Fruit fly (Drosophila melanogaster) whole organism, prepupa: Measurements from ENCODE around the gene CG31141.

Experiments
- Blimp-1 ChIP-seq: fragments of 200-800 bp; sonication (Bioruptor generic); optimal IDR thresholded peaks from 3 replicates; lab custom pipeline; 2017; ENCODE audit warnings: missing biosample characterization, missing genetic modification characterization, mild to moderate bottlenecking, moderate library complexity, missing genetic modification reagents
- CG10631 ChIP-seq: fragments of 200-800 bp; sonication (Bioruptor generic); optimal IDR thresholded peaks from 2 replicates; lab custom pipeline; 2016; ENCODE audit warnings: missing biosample characterization, missing genetic modification characterization
- CG10669 ChIP-seq: fragments of 200-800 bp; sonication (Bioruptor generic); optimal IDR thresholded peaks from 3 replicates; lab custom pipeline; 2018; ENCODE audit warnings: missing biosample characterization, mild to moderate bottlenecking, missing genetic modification characterization, moderate library complexity
- CG11294 ChIP-seq: fragments of 200-800 bp; sonication (Bioruptor generic); IDR thresholded peaks from 2 replicates; pipeline ENCODE4 v1.3.6; 2022; ENCODE audit warnings: missing biosample characterization, missing genetic modification characterization
- CG11762 ChIP-seq: fragments of 200-800 bp; sonication (Bioruptor generic); optimal IDR thresholded peaks from 3 replicates; lab custom pipeline; 2016; ENCODE audit warnings: missing biosample characterization, missing genetic modification characterization; ENCODE audit not compliant: insufficient read depth
- CG11902 ChIP-seq: fragments of 200-800 bp; sonication (Bioruptor generic); optimal IDR thresholded peaks from 3 replicates; lab custom pipeline; 2016; ENCODE audit warnings: missing biosample characterization, missing genetic modification characterization
- CG15336 ChIP-seq: fragments of 200-800 bp; sonication (Bioruptor generic); IDR thresholded peaks from 2 replicates; pipeline ENCODE4 v1.3.6; 2022; ENCODE audit warnings: missing biosample characterization, missing genetic modification characterization
- CG1621 ChIP-seq: fragments of 200-800 bp; sonication (Bioruptor generic); optimal IDR thresholded peaks from 3 replicates; lab custom pipeline; 2018; ENCODE audit warnings: missing biosample characterization, mild to moderate bottlenecking, missing genetic modification characterization
- CG3032 ChIP-seq: fragments of 200-800 bp; optimal IDR thresholded peaks from 2 replicates; lab custom pipeline; 2019; ENCODE audit warnings: missing biosample characterization, mild to moderate bottlenecking, missing genetic modification characterization, moderate library complexity
- CG31627 ChIP-seq: fragments of 200-800 bp; sonication (Bioruptor generic); optimal IDR thresholded peaks from 3 replicates; lab custom pipeline; 2016; ENCODE audit warnings: missing biosample characterization, missing genetic modification characterization
- CG32006 ChIP-seq: fragments of 200-800 bp; sonication (Bioruptor generic); optimal IDR thresholded peaks from 3 replicates; lab custom pipeline; 2017; ENCODE audit warnings: missing biosample characterization, mild to moderate bottlenecking, missing genetic modification characterization
- CG3919 ChIP-seq: fragments of 200-800 bp; sonication (Bioruptor generic); optimal IDR thresholded peaks from 3 replicates; lab custom pipeline; 2016; ENCODE audit warnings: missing biosample characterization, missing genetic modification characterization
- CG4318 ChIP-seq: fragments of 200-800 bp; sonication (Bioruptor generic); optimal IDR thresholded peaks from 3 replicates; lab custom pipeline; 2017; ENCODE audit warnings: missing biosample characterization, mild to moderate bottlenecking, missing genetic modification characterization
- CG6276 ChIP-seq: fragments of 200-800 bp; sonication (Bioruptor generic); optimal IDR thresholded peaks from 2 replicates; lab custom pipeline; 2017; ENCODE audit warnings: missing biosample characterization, mild to moderate bottlenecking, missing genetic modification characterization
- CG6792 ChIP-seq: fragments of 200-800 bp; sonication (Bioruptor generic); optimal IDR thresholded peaks from 3 replicates; lab custom pipeline; 2016; ENCODE audit warnings: missing biosample characterization, missing genetic modification characterization
- CG6854 ChIP-seq: fragments of 200-800 bp; sonication (Bioruptor generic); optimal IDR thresholded peaks from 2 replicates; lab custom pipeline; 2017; ENCODE audit warnings: missing biosample characterization, mild to moderate bottlenecking, missing genetic modification characterization
- CG8119 ChIP-seq: fragments of 200-800 bp; sonication (Bioruptor generic); IDR thresholded peaks from 3 replicates; pipeline ENCODE4 v1.3.6; 2022; ENCODE audit warnings: missing biosample characterization, missing genetic modification characterization
- CG8319 ChIP-seq: fragments of 200-800 bp; sonication (Bioruptor generic); optimal IDR thresholded peaks from 3 replicates; lab custom pipeline; 2016; ENCODE audit warnings: missing biosample characterization, missing genetic modification characterization
- CG9139 ChIP-seq: fragments of 200-800 bp; sonication (Bioruptor generic); optimal IDR thresholded peaks from 3 replicates; lab custom pipeline; 2017; ENCODE audit warnings: missing biosample characterization, mild to moderate bottlenecking, missing genetic modification characterization
- Eip75B ChIP-seq: fragments of 200-800 bp; sonication (Bioruptor generic); optimal IDR thresholded peaks from 3 replicates; lab custom pipeline; 2016; ENCODE audit warnings: missing biosample characterization, missing genetic modification characterization
- Eip78C ChIP-seq: fragments of 200-800 bp; sonication (Bioruptor generic); peaks from one replicate; lab custom pipeline; 2016; ENCODE audit warnings: missing biosample characterization, missing genetic modification characterization
- Eip93F ChIP-seq: fragments of 200-800 bp; sonication (Bioruptor generic); optimal IDR thresholded peaks from 2 replicates; lab custom pipeline; 2016; ENCODE audit warnings: missing biosample characterization, mild to moderate bottlenecking, missing genetic modification characterization
- Ets21C ChIP-seq: fragments of 200-800 bp; sonication (Bioruptor generic); optimal IDR thresholded peaks from 3 replicates; lab custom pipeline; 2016; ENCODE audit warnings: missing biosample characterization, missing genetic modification characterization
- Ets96B ChIP-seq: fragments of 200-800 bp; optimal IDR thresholded peaks from 2 replicates; lab custom pipeline; 2019; ENCODE audit warnings: missing biosample characterization, mild to moderate bottlenecking, missing genetic modification characterization, moderate library complexity
- Gug ChIP-seq: fragments of 200-800 bp; sonication (Bioruptor generic); IDR thresholded peaks from 2 replicates; pipeline ENCODE4 v1.3.6; 2022; ENCODE audit warnings: missing biosample characterization, missing genetic modification characterization
- Hr38 ChIP-seq: sonication (Bioruptor generic); optimal IDR thresholded peaks from 2 replicates; lab custom pipeline; 2016; ENCODE audit warnings: missing biosample characterization, missing genetic modification characterization
- Hr39 ChIP-seq: fragments of 200-800 bp; sonication (Bioruptor generic); optimal IDR thresholded peaks from 2 replicates; lab custom pipeline; 2016; ENCODE audit warnings: missing biosample characterization, missing genetic modification characterization
- Hr4 ChIP-seq: fragments of 200-800 bp; sonication (Bioruptor generic); optimal IDR thresholded peaks from 3 replicates; lab custom pipeline; 2016; ENCODE audit warnings: missing biosample characterization, missing genetic modification characterization
- Lpt ChIP-seq: fragments of 200-800 bp; sonication (Bioruptor generic); optimal IDR thresholded peaks from 3 replicates; lab custom pipeline; 2016; ENCODE audit warnings: missing biosample characterization, missing genetic modification characterization
- Met ChIP-seq: fragments of 200-800 bp; sonication (Bioruptor generic); optimal IDR thresholded peaks from 3 replicates; lab custom pipeline; 2016; ENCODE audit warnings: missing biosample characterization, missing genetic modification characterization
- OdsH ChIP-seq: fragments of 200-800 bp; sonication (Bioruptor generic); optimal IDR thresholded peaks from 3 replicates; lab custom pipeline; 2016; ENCODE audit warnings: missing biosample characterization, missing genetic modification characterization
- Smox ChIP-seq: fragments of 200-800 bp; sonication (Bioruptor generic); optimal IDR thresholded peaks from 3 replicates; lab custom pipeline; 2016; ENCODE audit warnings: missing biosample characterization, missing genetic modification characterization
- Sox15 ChIP-seq: fragments of 200-800 bp; sonication (Bioruptor generic); optimal IDR thresholded peaks from 3 replicates; lab custom pipeline; 2016; ENCODE audit warnings: missing biosample characterization, missing genetic modification characterization
- acj6 ChIP-seq: fragments of 200-800 bp; sonication (Bioruptor generic); optimal IDR thresholded peaks from 3 replicates; lab custom pipeline; 2016; ENCODE audit warnings: missing biosample characterization, missing genetic modification characterization
- cyc ChIP-seq: fragments of 200-800 bp; sonication (Bioruptor generic); optimal IDR thresholded peaks from 3 replicates; lab custom pipeline; 2016; ENCODE audit warnings: missing biosample characterization, missing genetic modification characterization
- dac ChIP-seq: fragments of 200-800 bp; sonication (Bioruptor generic); optimal IDR thresholded peaks from 2 replicates; lab custom pipeline; 2017; ENCODE audit warnings: missing biosample characterization, mild to moderate bottlenecking, missing genetic modification characterization
- dsx ChIP-seq: fragments of 200-800 bp; optimal IDR thresholded peaks from 3 replicates; lab custom pipeline; 2019; ENCODE audit warnings: missing biosample characterization, mild to moderate bottlenecking, missing genetic modification characterization, moderate library complexity; ENCODE audit not compliant: poor library complexity, severe bottlenecking
- eg ChIP-seq: fragments of 200-800 bp; sonication (Bioruptor generic); IDR thresholded peaks from 3 replicates; pipeline ENCODE4 v1.3.6; 2022; ENCODE audit warnings: missing biosample characterization, missing genetic modification characterization
- fd59A ChIP-seq: fragments of 200-800 bp; sonication (Bioruptor generic); optimal IDR thresholded peaks from 2 replicates; lab custom pipeline; 2017; ENCODE audit warnings: missing biosample characterization, mild to moderate bottlenecking, missing genetic modification characterization, missing genetic modification reagents
- fd85E ChIP-seq: fragments of 200-800 bp; sonication (Bioruptor generic); optimal IDR thresholded peaks from 3 replicates; lab custom pipeline; 2016; ENCODE audit warnings: missing biosample characterization, missing genetic modification characterization
- fkh ChIP-seq: fragments of 200-800 bp; sonication (Bioruptor generic); optimal IDR thresholded peaks from 3 replicates; lab custom pipeline; 2017; ENCODE audit warnings: missing biosample characterization, mild to moderate bottlenecking, missing genetic modification characterization, moderate library complexity
- net ChIP-seq: fragments of 200-800 bp; sonication (Bioruptor generic); optimal IDR thresholded peaks from 3 replicates; lab custom pipeline; 2016; ENCODE audit warnings: missing biosample characterization, missing genetic modification characterization
- pdm3 ChIP-seq: fragments of 200-800 bp; sonication (Bioruptor generic); optimal IDR thresholded peaks from 3 replicates; lab custom pipeline; 2016; ENCODE audit warnings: missing biosample characterization, missing genetic modification characterization
- svp ChIP-seq: fragments of 200-800 bp; sonication (Bioruptor generic); peaks from one replicate; lab custom pipeline; 2016; ENCODE audit warnings: missing biosample characterization, missing genetic modification characterization
- vri ChIP-seq: fragments of 200-800 bp; sonication (Bioruptor generic); optimal IDR thresholded peaks from 3 replicates; lab custom pipeline; 2016; ENCODE audit warnings: missing biosample characterization, mild to moderate bottlenecking, missing genetic modification characterization

Gene CG31141

DNA sequence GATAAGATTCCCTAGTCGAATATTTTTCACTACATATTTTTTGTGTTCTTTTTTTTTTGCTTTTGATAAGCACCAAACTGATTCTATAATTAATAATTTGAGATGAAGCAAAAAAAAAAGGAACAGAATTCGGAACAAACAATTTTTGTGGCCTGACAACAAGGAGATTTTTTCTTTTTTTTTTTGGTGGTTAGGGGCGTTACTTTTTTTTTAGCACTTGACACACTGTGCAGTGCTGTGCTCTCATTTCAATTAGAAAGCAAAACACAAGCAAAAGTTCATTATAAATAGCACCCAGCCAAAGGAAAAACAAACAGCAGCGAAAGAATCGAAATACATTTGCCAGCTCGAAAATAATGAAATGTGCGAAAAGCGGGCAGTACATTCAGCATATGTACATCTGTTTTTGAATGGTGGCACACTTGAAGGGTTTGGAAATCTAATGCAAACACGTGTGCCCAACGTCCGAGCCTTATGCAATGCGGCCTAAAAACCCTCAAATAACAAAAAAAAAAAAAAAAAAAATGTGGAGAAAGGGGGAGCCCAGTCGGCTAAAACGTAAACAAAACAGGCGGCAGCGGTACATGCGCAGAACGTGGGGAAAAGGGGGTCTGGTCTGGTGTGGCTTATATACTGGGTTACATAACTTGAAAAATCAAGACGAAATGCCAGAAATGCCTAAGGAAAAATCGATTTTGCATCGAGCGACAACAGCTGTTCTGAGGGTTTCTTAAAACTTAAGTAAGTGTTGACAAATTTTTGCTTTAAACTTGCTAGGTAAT, 18.7 kb downstream of the CG31141 start (continued):
- TF ChIP-seq cyc (GFP tag; lab: Kevin White, UChicago) (peak; percentile 8), dsx (GFP tag; lab: Kevin White, UChicago) (no peak), fkh (GFP tag; lab: Kevin White, UChicago) (peak; percentile 29), dac (GFP tag; lab: Kevin White, UChicago) (no peak), CG9139 (no peak), CG4318 (no peak), Hr39 (peak; percentile 26), CG3032 (tag; lab: Kevin White, UChicago) (no peak), CG32006 (GFP tag; lab: Kevin White, UChicago) (peak; percentile 44), pdm3 (GFP tag; lab: Kevin White, UChicago) (peak; percentile 16), CG11294 (GFP tag; lab: Robert Waterston, UW) (0 out of 2 replicates have a peak, but pooled peaks have one; percentile 15), CG6276 (GFP tag; lab: Kevin White, UChicago) (peak; percentile 50), CG1621 (tag; lab: Kevin White, UChicago) (no peak), svp (peak; percentile 28), fd59A (GFP tag; lab: Kevin White, UChicago) (no peak), Lpt (GFP tag; lab: Kevin White, UChicago) (no peak), eg (GFP tag; lab: Robert Waterston, UW) (peak; percentile 70)

DNA sequence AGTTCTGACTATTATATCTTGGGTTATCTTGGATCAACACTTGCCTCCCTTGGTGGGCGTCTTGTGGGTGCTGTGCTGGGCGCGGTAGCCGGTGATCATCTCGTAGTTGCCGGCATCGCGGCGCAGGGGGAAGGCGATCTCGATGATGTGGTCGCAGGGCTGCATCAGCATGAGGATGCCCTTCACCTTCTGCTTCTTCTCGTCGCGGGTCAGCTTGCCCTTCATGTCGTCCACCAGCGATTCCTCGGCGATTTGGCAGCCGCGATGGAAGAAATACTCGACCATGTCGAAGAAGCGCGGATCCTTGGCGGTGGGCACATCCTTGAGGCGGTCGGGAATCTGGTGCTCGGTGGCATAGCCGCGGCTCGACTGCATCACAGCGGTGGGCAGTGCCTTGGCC, 19.4 kb downstream of the CG31141 start:
- TF ChIP-seq CG11902 (GFP tag; lab: Kevin White, UChicago) (no peak), Met (no peak), acj6 (no peak), Hr38 (GFP tag; lab: Kevin White, UChicago) (no peak), CG3919 (no peak), Ets21C (GFP tag; lab: Kevin White, UChicago) (no peak), Hr4 (GFP tag; lab: Kevin White, UChicago) (no peak), CG11294 (GFP tag; lab: Robert Waterston, UW) (no peak)

DNA sequence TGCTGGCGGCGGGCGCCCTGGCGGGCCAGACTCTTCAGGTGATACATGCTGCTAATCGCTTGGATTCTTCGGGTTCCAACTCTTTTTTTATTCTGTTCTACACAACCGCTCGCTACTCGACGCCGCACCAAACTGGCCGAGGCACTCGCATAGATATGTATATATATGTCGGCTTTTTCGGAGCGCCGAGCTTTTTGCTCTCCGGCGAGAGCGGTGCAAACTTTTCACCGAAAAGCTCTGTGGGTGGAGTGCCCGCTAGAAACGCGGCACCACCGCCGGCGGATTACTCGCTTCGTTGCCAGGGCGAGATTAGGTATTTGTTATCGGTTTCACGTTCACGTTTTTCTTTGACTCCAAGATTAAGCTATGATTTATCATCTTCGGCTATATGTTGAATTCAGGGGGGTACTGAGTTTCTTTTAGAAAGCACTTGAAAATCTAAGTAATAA, 19.9 kb downstream of the CG31141 start, which contains the start of gene Gdh:
Gene Gdh (minus strand): TSS at position 137 of the 449 bp plus-strand sequence.
- TF ChIP-seq CG6276 (GFP tag; lab: Kevin White, UChicago) (no peak), CG11762 (GFP tag; lab: Kevin White, UChicago) (no peak), Eip75B (GFP tag; lab: Kevin White, UChicago) (peak; percentile 20), Gug (GFP tag; lab: Robert Waterston, UW) (no peak), CG11294 (GFP tag; lab: Robert Waterston, UW) (no peak), CG10631 (GFP tag; lab: Kevin White, UChicago) (no peak), dsx (GFP tag; lab: Kevin White, UChicago) (peak; percentile 15), fd59A (GFP tag; lab: Kevin White, UChicago) (no peak), CG6854 (GFP tag; lab: Kevin White, UChicago) (peak; percentile 65), Hr39 (no peak), CG1621 (tag; lab: Kevin White, UChicago) (peak; percentile 11), OdsH (no peak), Ets21C (GFP tag; lab: Kevin White, UChicago) (no peak), Smox (GFP tag; lab: Kevin White, UChicago) (no peak), Hr4 (GFP tag; lab: Kevin White, UChicago) (no peak), fd85E (no peak), CG8319 (GFP tag; lab: Kevin White, UChicago) (no peak), CG6792 (GFP tag; lab: Kevin White, UChicago) (no peak), svp (peak; percentile 78), CG3032 (tag; lab: Kevin White, UChicago) (peak; percentile 13), Blimp-1 (no peak), CG15336 (peak; percentile 48; the same call in 1 of the 2 replicates), CG3919 (no peak), Eip93F (GFP tag; lab: Kevin White, UChicago) (no peak), net (GFP tag; lab: Kevin White, UChicago) (peak; percentile 45), CG32006 (GFP tag; lab: Kevin White, UChicago) (no peak), CG10669 (no peak), Eip78C (GFP tag; lab: Kevin White, UChicago) (peak; percentile 62), fkh (GFP tag; lab: Kevin White, UChicago) (no peak), Sox15 (no peak), CG31627 (GFP tag; lab: Kevin White, UChicago) (no peak), CG8119 (GFP tag; lab: Robert Waterston, UW) (peak; percentile 49; the same call in 2 of the 3 replicates), vri (GFP tag; lab: Kevin White, UChicago) (peak; percentile 51), CG11902 (GFP tag; lab: Kevin White, UChicago) (no peak), Ets96B (no peak), cyc (GFP tag; lab: Kevin White, UChicago) (no peak)
